Worm (Caenorhabditis elegans) whole organism, midembryonic: Measurements from ENCODE around the gene pup-2.

ENCODE experiments used
- T22C8.4 ChIP-seq: fragments of 200-800 bp; sonication (Bioruptor generic); IDR thresholded peaks from 2 replicates; pipeline ENCODE4 v1.3.6; 2022; ENCODE audit warnings: missing genetic modification characterization, missing compliant biosample characterization
- cog-1 ChIP-seq: sonication (generic microtip); optimal IDR thresholded peaks from 2 replicates; lab custom pipeline; 2016; ENCODE audit warnings: missing genetic modification characterization, missing compliant biosample characterization
- flt-1 ChIP-seq: fragments of 200-800 bp; sonication (Bioruptor generic); IDR thresholded peaks from 2 replicates; pipeline ENCODE4 v1.3.6; 2022; ENCODE audit warnings: missing genetic modification characterization, missing compliant biosample characterization
- klf-2 ChIP-seq: fragments of 200-800 bp; sonication (Bioruptor generic); conservative IDR thresholded peaks from 2 replicates; pipeline ENCODE4 v1.3.6; 2022; ENCODE audit warnings: missing genetic modification reagents, missing genetic modification characterization, missing compliant biosample characterization
- med-1 ChIP-seq: sonication (generic microtip); optimal IDR thresholded peaks from 2 replicates; lab custom pipeline; 2017; ENCODE audit warnings: missing genetic modification characterization, mild to moderate bottlenecking, missing compliant biosample characterization, antibody characterized with exemption, missing genetic modification reagents; ENCODE audit not compliant: insufficient read depth
- ref-1 ChIP-seq: fragments of 200-800 bp; sonication (Bioruptor generic); conservative IDR thresholded peaks from 2 replicates; pipeline ENCODE4 v1.3.6; 2022; ENCODE audit warnings: missing genetic modification reagents, missing genetic modification characterization, missing compliant biosample characterization
- tab-1 ChIP-seq: fragments of 200-800 bp; sonication (Bioruptor generic); IDR thresholded peaks from 2 replicates; pipeline ENCODE4 v1.3.6; 2022; ENCODE audit warnings: missing genetic modification characterization, missing compliant biosample characterization
- ztf-23 ChIP-seq: fragments of 200-800 bp; sonication (Bioruptor generic); IDR thresholded peaks from 2 replicates; pipeline ENCODE4 v1.3.6; 2022; ENCODE audit warnings: missing genetic modification reagents, missing genetic modification characterization, missing compliant biosample characterization
- ztf-29 ChIP-seq: fragments of 200-800 bp; sonication (Bioruptor generic); IDR thresholded peaks from 2 replicates; pipeline ENCODE4 v1.3.6; 2022; ENCODE audit warnings: missing genetic modification reagents, missing genetic modification characterization, missing compliant biosample characterization

DNA sequence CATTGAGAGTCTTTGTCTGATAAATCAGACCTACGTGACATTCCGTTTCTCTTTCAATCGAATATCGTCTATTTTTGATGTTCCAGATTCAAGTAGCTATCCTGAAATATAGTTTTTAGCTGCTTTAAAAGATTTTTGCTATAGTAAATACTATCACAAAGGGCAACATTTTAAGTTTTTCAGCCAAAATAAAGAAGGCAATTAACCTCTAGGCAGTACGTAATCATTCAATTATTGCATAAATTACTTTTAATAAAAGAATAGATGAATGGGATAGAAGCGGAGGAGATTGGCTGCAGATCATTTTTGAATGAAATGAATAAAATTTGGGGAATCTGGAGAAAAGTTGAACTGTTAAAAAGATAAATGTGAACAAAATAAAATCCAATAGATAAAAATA lies 16.0 kb upstream of the pup-2 start, which contains the start of gene ulp-1:
- no peak for TF ChIP-seq flt-1
- no peak for TF ChIP-seq cog-1 (tag; lab: Kevin White, UChicago)
- no peak for TF ChIP-seq ztf-29 (GFP tag; lab: Robert Waterston, UW)
- no peak for TF ChIP-seq T22C8.4 (GFP tag; lab: Robert Waterston, UW)
- no peak for TF ChIP-seq med-1 (GFP tag; lab: Kevin White, UChicago)
- TF ChIP-seq klf-2 (GFP tag; lab: Robert Waterston, UW): no peak
- TF ChIP-seq ztf-23 (GFP tag; lab: Robert Waterston, UW): no peak
- TF ChIP-seq ref-1 (GFP tag; lab: Robert Waterston, UW): no peak
- TF ChIP-seq tab-1 (GFP tag; lab: Robert Waterston, UW): no peak
